Fruit fly (Drosophila melanogaster): ENCODE results near the gene spn-A.

The spn-A gene

dm6 chr3R:30100976-30101332, 45.1 kb upstream of the spn-A start (continued):
- TF ChIP-seq CG4318 (GFP tag; optimal IDR thresholded peaks at IDR 0.05) (no peak), CG8119 (GFP tag; IDR thresholded peaks at IDR 0.05) (no peak), Sox15 (GFP tag; optimal IDR thresholded peaks at IDR 0.05) (peak; percentile 11), cyc (GFP tag; optimal IDR thresholded peaks at IDR 0.05) (no peak), Eip93F (GFP tag; optimal IDR thresholded peaks at IDR 0.05) (no peak), CG1621 (tag; optimal IDR thresholded peaks at IDR 0.05) (no peak), Eip75B (GFP tag; optimal IDR thresholded peaks at IDR 0.05) (peak; percentile 31), svp (GFP tag) (no peak), topi (GFP tag; optimal IDR thresholded peaks at IDR 0.05) (peak; percentile 41), OdsH (GFP tag; optimal IDR thresholded peaks at IDR 0.05) (peak; percentile 32), CG3032 (tag; optimal IDR thresholded peaks at IDR 0.05) (peak; percentile 54), CG6854 (GFP tag; optimal IDR thresholded peaks at IDR 0.05) (no peak), vri (GFP tag; optimal IDR thresholded peaks at IDR 0.05) (no peak), dsx (GFP tag; optimal IDR thresholded peaks at IDR 0.05; ENCODE audit: poor library complexity, severe bottlenecking) (peak; percentile 32), Met (GFP tag; optimal IDR thresholded peaks at IDR 0.05) (peak; percentile 52), Ets21C (GFP tag; optimal IDR thresholded peaks at IDR 0.05) (no peak)

- TF ChIP-seq CG9139 (GFP tag; optimal IDR thresholded peaks at IDR 0.05) (no peak), CG16779 (tag; optimal IDR thresholded peaks at IDR 0.05) (no peak), CG8632 (GFP tag; optimal IDR thresholded peaks at IDR 0.05) (no peak), CG6792 (GFP tag; optimal IDR thresholded peaks at IDR 0.05) (no peak), Ets96B (tag; optimal IDR thresholded peaks at IDR 0.05) (no peak), CG7368 (GFP tag; optimal IDR thresholded peaks at IDR 0.05) (no peak), Lpt (GFP tag; optimal IDR thresholded peaks at IDR 0.05) (peak; percentile 62), pdm3 (GFP tag; optimal IDR thresholded peaks at IDR 0.05) (no peak), Hr4 (GFP tag; optimal IDR thresholded peaks at IDR 0.05) (no peak), Met (GFP tag; optimal IDR thresholded peaks at IDR 0.05) (no peak), CG1621 (tag; optimal IDR thresholded peaks at IDR 0.05) (no peak), OdsH (GFP tag; optimal IDR thresholded peaks at IDR 0.05) (no peak), achi (GFP tag; optimal IDR thresholded peaks at IDR 0.05) (no peak), lz (GFP tag; optimal IDR thresholded peaks at IDR 0.05) (no peak), Sox102F (GFP tag; optimal IDR thresholded peaks at IDR 0.05) (no peak), CG3032 (tag; optimal IDR thresholded peaks at IDR 0.05) (no peak), CG6854 (GFP tag; optimal IDR thresholded peaks at IDR 0.05) (peak; percentile 58), CG6276 (GFP tag; optimal IDR thresholded peaks at IDR 0.05) (peak; percentile 3), spab (GFP tag; optimal IDR thresholded peaks at IDR 0.05) (no peak), net (GFP tag; optimal IDR thresholded peaks at IDR 0.05) (no peak), CG31627 (GFP tag; optimal IDR thresholded peaks at IDR 0.05) (no peak), fd59A (GFP tag; optimal IDR thresholded peaks at IDR 0.05) (no peak), Hr38 (GFP tag; optimal IDR thresholded peaks at IDR 0.05) (no peak), Eip75B (GFP tag; optimal IDR thresholded peaks at IDR 0.05) (no peak), CG8319 (GFP tag; optimal IDR thresholded peaks at IDR 0.05) (no peak), Eip78C (GFP tag) (peak; percentile 58), fkh (GFP tag; optimal IDR thresholded peaks at IDR 0.05) (no peak), Hr39 (GFP tag; optimal IDR thresholded peaks at IDR 0.05) (no peak), ss (GFP tag; optimal IDR thresholded peaks at IDR 0.05) (no peak), dac (GFP tag; optimal IDR thresholded peaks at IDR 0.05) (no peak), fd85E (GFP tag; optimal IDR thresholded peaks at IDR 0.05) (no peak), CG4318 (GFP tag; optimal IDR thresholded peaks at IDR 0.05) (no peak), topi (GFP tag; optimal IDR thresholded peaks at IDR 0.05) (no peak), CG8119 (GFP tag; IDR thresholded peaks at IDR 0.05) (peak; percentile 38; the same call in 1 of the 3 replicates), CG10669 (GFP tag; optimal IDR thresholded peaks at IDR 0.05) (no peak), CG6163 (GFP tag; IDR thresholded peaks at IDR 0.05) (peak; percentile 86), Smox (GFP tag; optimal IDR thresholded peaks at IDR 0.05) (no peak), CG15336 (GFP tag; IDR thresholded peaks at IDR 0.05) (no peak), salr (GFP tag; optimal IDR thresholded peaks at IDR 0.05) (no peak), CG6808 (GFP tag; optimal IDR thresholded peaks at IDR 0.05) (no peak), svp (GFP tag) (peak; percentile 39), CG3919 (GFP tag; optimal IDR thresholded peaks at IDR 0.05) (no peak), CG10631 (GFP tag; optimal IDR thresholded peaks at IDR 0.05) (no peak)
These were observed 44.6 kb upstream of the spn-A start for dm6 chr3R:30100325-30100975.
